Worm (Caenorhabditis elegans): ENCODE data around the gene scl-19.
"Not testable (repeated sequence)": the region's sequence is repeated elsewhere in the genome, so short reads cannot be mapped to it uniquely, and the experiment has no call there.

DNA sequence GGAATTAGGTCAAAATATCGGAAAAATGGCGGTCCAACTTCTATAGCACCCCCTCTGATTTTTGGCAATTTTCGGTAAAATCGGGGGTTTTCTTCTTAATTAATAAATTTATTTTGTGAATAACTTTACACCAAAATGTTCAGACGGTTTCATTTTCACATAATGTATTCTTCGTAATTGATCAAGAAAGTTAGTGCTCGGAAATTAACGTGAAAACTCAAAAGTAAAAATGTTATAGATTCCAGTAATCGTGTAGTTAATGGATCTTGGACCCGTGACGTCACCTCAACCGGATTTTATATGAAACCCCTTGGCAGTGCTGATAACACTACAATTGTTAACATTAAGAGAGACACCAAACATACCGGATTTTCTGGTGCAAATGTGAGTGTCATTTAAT lies 30.3 kb downstream of the scl-19 start, which contains the start of gene F11D11.22:
- not testable (repeated sequence) for TF ChIP-seq let-526 (GFP tag; IDR thresholded peaks at IDR 0.05); nhr-179 (tag; optimal IDR thresholded peaks at IDR 0.05); pha-4 (tag; optimal IDR thresholded peaks at IDR 0.05); nhr-27 (tag; optimal IDR thresholded peaks at IDR 0.05); ZK185.1 (tag; optimal IDR thresholded peaks at IDR 0.05; ENCODE audit: poor library complexity, severe bottlenecking); lag-1 (GFP tag; IDR thresholded peaks at IDR 0.05); T26A5.8 (tag; optimal IDR thresholded peaks at IDR 0.05); sptf-2 (GFP tag; optimal IDR thresholded peaks at IDR 0.05); B0019.2 (GFP tag; conservative IDR thresholded peaks at IDR 0.05); tbx-9 (tag; optimal IDR thresholded peaks at IDR 0.05; ENCODE audit: borderline replicate concordance); nfya-2 (GFP tag; IDR thresholded peaks at IDR 0.05); F55B11.4 (tag; optimal IDR thresholded peaks at IDR 0.05; ENCODE audit: borderline replicate concordance, insufficient read depth)
